Fruit fly (Drosophila melanogaster): ENCODE measurements around the gene Sfp24F.
A peak's percentile ranks its signal among the peaks of the same experiment; 100 is the strongest.

Gene Sfp24F

DNA sequence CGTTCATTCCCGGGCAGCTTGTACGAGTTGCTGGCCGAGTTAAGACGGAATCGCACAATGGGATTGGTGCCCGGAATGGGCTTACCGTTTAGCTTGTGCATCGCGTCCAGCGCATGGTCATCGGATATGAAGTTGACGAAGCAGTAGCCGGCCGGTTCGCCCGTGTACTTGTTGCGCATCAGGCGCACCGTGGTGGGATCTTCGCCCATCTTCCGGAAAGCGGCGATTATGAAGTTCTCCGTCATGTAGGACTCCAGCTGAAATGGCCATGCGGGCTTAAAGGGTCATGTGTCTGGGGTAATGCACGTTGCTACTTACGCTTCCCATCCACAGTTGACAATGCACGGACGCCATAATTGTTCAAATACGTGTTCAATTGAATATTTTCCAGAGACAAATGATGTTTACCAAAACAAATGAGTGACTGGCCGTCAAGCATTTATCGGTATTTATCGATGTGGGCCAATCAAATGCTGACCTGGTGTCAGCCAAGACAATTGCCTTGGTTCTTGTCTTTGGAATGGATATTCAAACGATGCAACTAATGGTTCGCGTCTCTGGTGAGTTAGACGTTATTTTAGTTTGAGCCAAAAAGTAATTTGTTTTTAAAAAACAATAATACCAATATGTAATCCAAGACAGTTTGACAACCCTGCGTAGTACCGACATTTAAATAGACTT, 12.3 kb upstream of the Sfp24F start, which contains the start of the genes Secp43 and ND-B8 (continued):
- TF ChIP-seq CG11696 (GFP tag; IDR thresholded peaks at IDR 0.05) (no peak), CG1792 (GFP tag; optimal IDR thresholded peaks at IDR 0.05) (no peak), CG3065 (GFP tag; optimal IDR thresholded peaks at IDR 0.05) (no peak), Neu2 (GFP tag; optimal IDR thresholded peaks at IDR 0.05; ENCODE audit: borderline replicate concordance) (peak; percentile 45), CG12769 (tag; optimal IDR thresholded peaks at IDR 0.05) (no peak), zen (tag; optimal IDR thresholded peaks at IDR 0.05) (peak; percentile 59), Opbp (GFP tag; IDR thresholded peaks at IDR 0.05; ENCODE audit: partially characterized antibody) (peak; percentile 77; the same call in 2 of the 3 replicates), lab (GFP tag; optimal IDR thresholded peaks at IDR 0.05) (no peak), Spps (tag; optimal IDR thresholded peaks at IDR 0.05) (no peak), CG1647 (GFP tag; optimal IDR thresholded peaks at IDR 0.05) (no peak), Dll (GFP tag; IDR thresholded peaks at IDR 0.05; ENCODE audit: partially characterized antibody) (peak; percentile 77), ro (GFP tag; IDR thresholded peaks at IDR 0.05) (no peak), Med (GFP tag) (peak; percentile 81), cad (GFP tag; optimal IDR thresholded peaks at IDR 0.05) (no peak), CG10267 (tag; optimal IDR thresholded peaks at IDR 0.05) (peak; percentile 54), CG1529 (GFP tag; optimal IDR thresholded peaks at IDR 0.05) (no peak), Hr51 (GFP tag; optimal IDR thresholded peaks at IDR 0.05) (no peak), tap (tag; optimal IDR thresholded peaks at IDR 0.05) (no peak), CG17361 (GFP tag; IDR thresholded peaks at IDR 0.05) (no peak), CG2129 (GFP tag; IDR thresholded peaks at IDR 0.05; ENCODE audit: partially characterized antibody) (0 out of 2 replicates have a peak, but pooled peaks have one; percentile 29), sug (tag; optimal IDR thresholded peaks at IDR 0.05) (peak; percentile 61), cas (GFP tag; IDR thresholded peaks at IDR 0.05) (no peak), Vsx1 (GFP tag; optimal IDR thresholded peaks at IDR 0.05) (peak; percentile 11), Adf1 (GFP tag; IDR thresholded peaks at IDR 0.05) (no peak), CG9797 (GFP tag; optimal IDR thresholded peaks at IDR 0.05) (peak; percentile 41), MESR4 (GFP tag; optimal IDR thresholded peaks at IDR 0.05) (peak; percentile 67), CG15514 (GFP tag; optimal IDR thresholded peaks at IDR 0.05) (peak; percentile 75), Tbp (GFP tag; optimal IDR thresholded peaks at IDR 0.05) (no peak), CG2199 (GFP tag; IDR thresholded peaks at IDR 0.05) (0 out of 3 replicates have a peak, but pooled peaks have one; percentile 24), ken (GFP tag; IDR thresholded peaks at IDR 0.05) (no peak), CG11560 (tag; IDR thresholded peaks at IDR 0.05) (peak; percentile 90), tx (GFP tag; optimal IDR thresholded peaks at IDR 0.05) (no peak), ERR (GFP tag; optimal IDR thresholded peaks at IDR 0.05) (no peak), lilli (GFP tag; optimal IDR thresholded peaks at IDR 0.05) (no peak), CG17829 (tag; optimal IDR thresholded peaks at IDR 0.05) (peak; percentile 15), Stat92E (GFP tag; optimal IDR thresholded peaks at IDR 0.05) (no peak), CG10147 (GFP tag; optimal IDR thresholded peaks at IDR 0.05) (peak; percentile 0), CG8359 (GFP tag; optimal IDR thresholded peaks at IDR 0.05; ENCODE audit: borderline replicate concordance) (no peak), al (GFP tag; IDR thresholded peaks at IDR 0.05) (no peak), D (optimal IDR thresholded peaks at IDR 0.05) (no peak), D (GFP tag; optimal IDR thresholded peaks at IDR 0.05) (no peak), chinmo (GFP tag; IDR thresholded peaks at IDR 0.05; ENCODE audit: partially characterized antibody) (peak; percentile 88; the same call in 2 of the 4 replicates), Rfx (GFP tag; IDR thresholded peaks at IDR 0.05) (peak; percentile 42; the same call in 1 of the 2 replicates), ssp (GFP tag; IDR thresholded peaks at IDR 0.05) (no peak), Bteb2 (GFP tag; optimal IDR thresholded peaks at IDR 0.05) (no peak), mirr (GFP tag; optimal IDR thresholded peaks at IDR 0.05) (peak; percentile 17), GATAe (GFP tag; conservative IDR thresholded peaks at IDR 0.05) (no peak), aop (GFP tag; IDR thresholded peaks at IDR 0.05) (no peak), Sry-β (GFP tag; optimal IDR thresholded peaks at IDR 0.05) (no peak)

Data from whole organism, embryonic.